Worm (Caenorhabditis elegans): Measurements from ENCODE around the gene klp-6.

Gene klp-6

DNA sequence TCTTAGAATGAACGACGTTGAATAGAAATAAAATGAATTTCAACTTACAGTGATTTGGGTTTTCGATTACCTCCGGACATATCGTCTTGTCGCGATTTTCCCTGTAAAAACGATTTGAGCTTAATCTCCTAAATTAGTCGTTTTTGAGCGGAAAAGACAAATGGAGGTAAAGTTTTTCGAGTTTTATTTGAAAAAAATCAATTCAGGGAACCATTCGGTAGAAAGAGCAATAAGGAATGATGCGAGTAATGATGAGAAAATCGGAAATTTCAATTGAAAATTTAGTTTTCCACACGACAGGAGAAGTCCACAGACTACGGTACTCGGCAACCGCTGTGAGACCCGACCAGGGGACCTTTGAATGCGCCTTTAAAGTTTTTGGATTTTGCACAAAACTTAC, 28.5 kb upstream of the klp-6 start, which contains the start of gene R144.10:
Gene R144.10 (minus strand): TSS at position 101 of the 400 bp plus-strand sequence.
- TF ChIP-seq fkh-8 (tag; optimal IDR thresholded peaks at IDR 0.05) (no peak), dsc-1 (tag; optimal IDR thresholded peaks at IDR 0.05) (no peak), egl-13 (tag; optimal IDR thresholded peaks at IDR 0.05) (no peak), xbp-1 (tag; optimal IDR thresholded peaks at IDR 0.05) (no peak), elt-2 (tag; optimal IDR thresholded peaks at IDR 0.05) (no peak), zag-1 (tag; optimal IDR thresholded peaks at IDR 0.05) (no peak), lir-3 (tag; optimal IDR thresholded peaks at IDR 0.05; ENCODE audit: poor library complexity) (no peak)

DNA sequence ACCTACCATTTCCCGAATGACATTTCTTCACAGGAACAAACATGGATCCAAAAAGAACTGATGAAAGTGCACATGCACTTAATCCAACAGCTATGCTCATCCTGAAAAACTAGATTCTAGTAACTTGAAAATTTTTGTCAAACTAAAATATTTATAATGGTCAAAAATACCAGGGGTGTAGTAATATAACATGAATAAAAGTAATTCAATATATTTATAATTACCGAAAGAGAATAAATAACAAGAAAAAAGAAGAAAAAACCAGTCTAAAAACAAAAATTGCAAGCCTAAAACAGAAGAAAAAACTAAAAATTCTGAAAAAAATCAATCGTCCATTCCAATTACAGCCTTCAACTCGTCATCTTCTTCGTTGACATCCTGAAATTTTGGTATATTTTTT, 26.1 kb upstream of the klp-6 start, which contains the start of gene R144.6:
Gene R144.6 (minus strand): TSS at position 101 of the 400 bp plus-strand sequence.
- TF ChIP-seq fos-1 (tag; optimal IDR thresholded peaks at IDR 0.05) (no peak), isw-1 (GFP tag; IDR thresholded peaks at IDR 0.05) (no peak), ceh-90 (tag; optimal IDR thresholded peaks at IDR 0.05) (no peak), nhr-84 (tag; optimal IDR thresholded peaks at IDR 0.05) (no peak), unc-98 (GFP tag; IDR thresholded peaks at IDR 0.05) (no peak), efl-1 (optimal IDR thresholded peaks at IDR 0.05) (no peak), efl-1 (GFP tag; optimal IDR thresholded peaks at IDR 0.05 in 1 of 2) (peak in 1 of 2 experiments; percentile 9), hlh-17 (GFP tag; optimal IDR thresholded peaks at IDR 0.05; ENCODE audit: borderline replicate concordance) (no peak), ztf-4 (tag; optimal IDR thresholded peaks at IDR 0.05) (no peak), efl-3 (GFP tag; optimal IDR thresholded peaks at IDR 0.05) (no peak)

DNA sequence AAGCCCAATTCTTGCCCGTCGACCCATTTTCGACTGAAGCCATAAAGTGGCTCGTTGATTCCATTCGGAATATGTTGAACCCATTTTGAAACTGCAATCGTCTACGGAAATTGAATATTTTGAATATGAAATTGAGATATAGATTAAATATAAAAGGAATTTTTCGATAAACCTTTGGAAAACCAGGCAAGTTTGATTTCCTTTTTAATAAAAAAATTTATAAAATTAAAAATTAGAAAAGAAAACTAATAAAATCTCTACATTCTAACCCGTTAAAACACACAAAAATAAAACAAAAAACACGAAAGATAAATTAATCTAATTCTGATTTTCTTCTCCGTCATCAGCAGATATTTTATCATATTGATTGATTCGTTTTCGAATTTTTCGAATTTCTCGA, 23.8 kb upstream of the klp-6 start, which contains the start of gene R144.12:
Gene R144.12 (minus strand): TSS at position 101 of the 400 bp plus-strand sequence.
- TF ChIP-seq swsn-7 (tag; optimal IDR thresholded peaks at IDR 0.05) (no peak), nhr-76 (tag; optimal IDR thresholded peaks at IDR 0.05) (no peak), zag-1 (tag; optimal IDR thresholded peaks at IDR 0.05) (no peak), egl-27 (tag; optimal IDR thresholded peaks at IDR 0.05) (no peak), Y116A8C.19 (tag; optimal IDR thresholded peaks at IDR 0.05; ENCODE audit: borderline replicate concordance) (no peak), mep-1 (tag; optimal IDR thresholded peaks at IDR 0.05) (no peak), ztf-11 (tag; optimal IDR thresholded peaks at IDR 0.05) (no peak), dpl-1 (GFP tag; optimal IDR thresholded peaks at IDR 0.05) (no peak), nhr-237 (tag; optimal IDR thresholded peaks at IDR 0.05) (no peak), ceh-8 (GFP tag; optimal IDR thresholded peaks at IDR 0.05) (no peak), ceh-63 (GFP tag; optimal IDR thresholded peaks at IDR 0.05) (no peak), ceh-90 (tag; optimal IDR thresholded peaks at IDR 0.05) (no peak), lin-15B (tag; optimal IDR thresholded peaks at IDR 0.05) (no peak), lin-13 (GFP tag; optimal IDR thresholded peaks at IDR 0.05) (no peak), unc-130 (tag; optimal IDR thresholded peaks at IDR 0.05) (no peak), jun-1 (tag; optimal IDR thresholded peaks at IDR 0.05) (no peak), hlh-17 (GFP tag; optimal IDR thresholded peaks at IDR 0.05; ENCODE audit: borderline replicate concordance) (no peak)

DNA sequence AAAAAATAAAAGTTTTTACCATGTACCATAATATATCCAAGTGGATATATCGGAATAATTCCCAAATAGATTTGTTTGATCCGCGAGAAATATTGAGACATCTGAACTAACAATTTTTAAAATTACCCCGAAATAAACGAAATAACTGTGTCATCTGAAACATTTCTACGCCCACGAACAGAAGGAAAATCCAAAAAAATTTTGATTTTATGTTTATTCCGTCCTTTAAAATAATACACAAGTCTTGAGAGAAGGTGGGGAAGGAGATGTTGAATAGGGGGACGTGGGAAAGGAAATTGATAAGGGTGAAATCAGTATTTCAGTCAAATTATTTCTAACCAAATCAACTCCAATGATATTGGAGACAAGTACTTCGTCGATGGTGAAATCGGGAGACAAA, 22.0 kb upstream of the klp-6 start, which contains the start of gene R144.11:
Gene R144.11 (minus strand): TSS at position 101 of the 400 bp plus-strand sequence.
- TF ChIP-seq aly-2 (tag; optimal IDR thresholded peaks at IDR 0.05) (peak; percentile 79), zip-4 (GFP tag; optimal IDR thresholded peaks at IDR 0.05) (no peak), ceh-82 (tag; optimal IDR thresholded peaks at IDR 0.05) (no peak), rnt-1 (tag; optimal IDR thresholded peaks at IDR 0.05) (no peak), F16B12.6 (tag; optimal IDR thresholded peaks at IDR 0.05) (no peak), hlh-17 (GFP tag; optimal IDR thresholded peaks at IDR 0.05; ENCODE audit: borderline replicate concordance) (no peak), nhr-85 (tag) (peak; percentile 31), fos-1 (tag; optimal IDR thresholded peaks at IDR 0.05) (no peak), Y116A8C.19 (tag; optimal IDR thresholded peaks at IDR 0.05; ENCODE audit: borderline replicate concordance) (no peak), ama-1 (optimal IDR thresholded peaks at IDR 0.05) (no peak), lin-15B (tag; optimal IDR thresholded peaks at IDR 0.05) (no peak), efl-1 (optimal IDR thresholded peaks at IDR 0.05) (no peak), efl-1 (GFP tag; optimal IDR thresholded peaks at IDR 0.05 in 1 of 2) (peak in 1 of 2 experiments; percentile 30)
